Fruit fly (Drosophila melanogaster): ENCODE measurements around the gene RpL26.

Gene RpL26

dm6 chr3L:18890283-18891175, 8.1 kb upstream of the RpL26 start, which contains the start of gene CG3961 (continued):
- TF ChIP-seq ERR (GFP tag; optimal IDR thresholded peaks at IDR 0.05) (peak; percentile 52), fu2 (GFP tag; optimal IDR thresholded peaks at IDR 0.05) (peak; percentile 77), HLH4C (GFP tag; IDR thresholded peaks at IDR 0.05; ENCODE audit: partially characterized antibody) (no peak), exex (tag; optimal IDR thresholded peaks at IDR 0.05) (peak; percentile 76), CG10565 (GFP tag; optimal IDR thresholded peaks at IDR 0.05) (peak; percentile 71), shn (GFP tag; optimal IDR thresholded peaks at IDR 0.05) (peak; percentile 75), CG5953 (GFP tag; IDR thresholded peaks at IDR 0.05) (no peak), CG4820 (GFP tag; optimal IDR thresholded peaks at IDR 0.05) (peak; percentile 98), CG18476 (GFP tag; optimal IDR thresholded peaks at IDR 0.05) (peak; percentile 94), CG15269 (tag; optimal IDR thresholded peaks at IDR 0.05) (peak; percentile 97), zen (tag; optimal IDR thresholded peaks at IDR 0.05) (peak; percentile 94), Optix (GFP tag; IDR thresholded peaks at IDR 0.05) (no peak), CG7786 (GFP tag; optimal IDR thresholded peaks at IDR 0.05) (peak; percentile 82), Med (GFP tag) (peak; percentile 93), dati (GFP tag; IDR thresholded peaks at IDR 0.05) (peak; percentile 49), CG6654 (GFP tag; optimal IDR thresholded peaks at IDR 0.05) (peak; percentile 89), amos (GFP tag; IDR thresholded peaks at IDR 0.05; ENCODE audit: partially characterized antibody) (no peak; the same call in 1 of the 2 replicates), CG11398 (GFP tag; optimal IDR thresholded peaks at IDR 0.05) (peak; percentile 73), nerfin-1 (tag; optimal IDR thresholded peaks at IDR 0.05) (peak; percentile 97), insv (GFP tag; optimal IDR thresholded peaks at IDR 0.05) (peak in 1 of 2 experiments; percentile 74), CG13775 (GFP tag; optimal IDR thresholded peaks at IDR 0.05) (peak; percentile 98), Hr3 (GFP tag; optimal IDR thresholded peaks at IDR 0.05) (peak; percentile 98), CG18262 (tag; optimal IDR thresholded peaks at IDR 0.05) (peak; percentile 100), Atf6 (GFP tag; IDR thresholded peaks at IDR 0.05) (peak; percentile 89), Oli (tag; optimal IDR thresholded peaks at IDR 0.05) (peak; percentile 98), unpg (GFP tag; optimal IDR thresholded peaks at IDR 0.05) (peak; percentile 96), gcm2 (GFP tag; optimal IDR thresholded peaks at IDR 0.05) (peak; percentile 79), Six4 (GFP tag; optimal IDR thresholded peaks at IDR 0.05) (peak; percentile 96), sug (tag; optimal IDR thresholded peaks at IDR 0.05) (peak; percentile 94), Dip2 (GFP tag; IDR thresholded peaks at IDR 0.05) (no peak; the same call in 1 of the 2 replicates), CG15601 (tag; optimal IDR thresholded peaks at IDR 0.05) (peak; percentile 98), MTF-1 (GFP tag; optimal IDR thresholded peaks at IDR 0.05; ENCODE audit: borderline replicate concordance) (peak; percentile 78), CG17186 (GFP tag; optimal IDR thresholded peaks at IDR 0.05) (peak; percentile 91), bab2 (GFP tag; optimal IDR thresholded peaks at IDR 0.05) (peak; percentile 93), croc (GFP tag; conservative IDR thresholded peaks at IDR 0.05) (peak; percentile 96), Dref (GFP tag; IDR thresholded peaks at IDR 0.05) (no peak), CG4730 (GFP tag; IDR thresholded peaks at IDR 0.05) (peak; percentile 82), gro (GFP tag; optimal IDR thresholded peaks at IDR 0.05) (no peak), CG9876 (GFP tag; optimal IDR thresholded peaks at IDR 0.05) (peak; percentile 57), CG8924 (tag; optimal IDR thresholded peaks at IDR 0.05) (peak; percentile 99), CG12942 (GFP tag; optimal IDR thresholded peaks at IDR 0.05) (peak; percentile 97), E2f2 (GFP tag; IDR thresholded peaks at IDR 0.05) (peak; percentile 79), CG12744 (GFP tag; optimal IDR thresholded peaks at IDR 0.05) (peak; percentile 80), CG12391 (tag; optimal IDR thresholded peaks at IDR 0.05) (peak; percentile 99), CoRest (tag; optimal IDR thresholded peaks at IDR 0.05) (peak; percentile 99), CG2120 (GFP tag; optimal IDR thresholded peaks at IDR 0.05) (peak; percentile 92), CG14050 (GFP tag; IDR thresholded peaks at IDR 0.05) (peak; percentile 83), CG33557 (GFP tag; optimal IDR thresholded peaks at IDR 0.05) (peak; percentile 98), Dip3 (GFP tag; optimal IDR thresholded peaks at IDR 0.05) (peak; percentile 63)
